Fruit fly (Drosophila melanogaster): ENCODE data around the gene Septin1.
A peak's percentile ranks its signal among the peaks of the same experiment; 100 is the strongest.

The Septin1 gene

DNA sequence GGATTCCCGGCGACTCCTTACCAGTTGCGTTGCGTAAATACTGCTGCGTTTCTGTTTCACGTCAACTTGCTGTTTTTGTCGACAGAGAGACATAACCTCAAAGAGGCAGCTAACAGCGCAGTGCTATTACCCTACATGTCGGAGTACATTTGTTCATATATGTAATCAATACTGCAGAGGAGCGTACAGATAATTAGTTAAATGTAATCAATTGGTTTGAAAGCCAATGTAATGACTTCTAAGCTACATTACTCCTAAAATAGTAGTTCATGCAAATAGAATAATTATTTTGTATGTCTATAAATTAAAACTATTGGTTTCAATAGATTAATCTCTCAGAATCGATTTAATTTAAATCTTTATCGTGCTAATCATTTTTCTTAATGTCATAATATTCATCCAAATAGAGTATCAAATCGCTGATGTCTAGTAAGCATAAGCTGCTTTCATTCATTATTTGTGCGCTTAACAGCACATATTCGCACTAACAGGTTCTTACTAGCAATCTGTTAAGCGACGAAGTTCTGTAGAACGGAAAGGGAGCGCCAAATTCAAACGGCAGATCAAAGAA lies 38.8 kb upstream of the Septin1 start, which contains the start of the genes SLIRP1 and anox (continued):
- peak; percentile 72 for TF ChIP-seq H15 (GFP tag; IDR thresholded peaks at IDR 0.05)
- no peak for TF ChIP-seq yki (optimal IDR thresholded peaks at IDR 0.05)
- peak; percentile 34 for TF ChIP-seq CG8290 (GFP tag; optimal IDR thresholded peaks at IDR 0.05)
- peak; percentile 36 to 59 for TF ChIP-seq CG8290 (tag; optimal IDR thresholded peaks at IDR 0.05)
- peak; percentile 68 for TF ChIP-seq ssp (GFP tag; IDR thresholded peaks at IDR 0.05)
- no peak for TF ChIP-seq abd-A (tag; optimal IDR thresholded peaks at IDR 0.05)
- peak; percentile 77 for TF ChIP-seq CG10543 (GFP tag; optimal IDR thresholded peaks at IDR 0.05)
- peak; percentile 80 for TF ChIP-seq vvl (GFP tag; IDR thresholded peaks at IDR 0.05)
- peak; percentile 83 for TF ChIP-seq sug (tag; optimal IDR thresholded peaks at IDR 0.05)
- no peak for TF ChIP-seq CG42726 (GFP tag; IDR thresholded peaks at IDR 0.05; ENCODE audit: partially characterized antibody)
- peak; percentile 58 for TF ChIP-seq stc (GFP tag; IDR thresholded peaks at IDR 0.05)
- peak; percentile 80 for TF ChIP-seq CG3847 (GFP tag; IDR thresholded peaks at IDR 0.05)
- TF ChIP-seq CG3281 (GFP tag; optimal IDR thresholded peaks at IDR 0.05), result peak; percentile 88
- TF ChIP-seq Hr51 (GFP tag; optimal IDR thresholded peaks at IDR 0.05), result peak; percentile 39 to 92
- peak; percentile 81 for TF ChIP-seq Bteb2 (GFP tag; optimal IDR thresholded peaks at IDR 0.05)
- TF ChIP-seq sens (GFP tag), result peak; percentile 97
- peak; percentile 72 for TF ChIP-seq CG6683 (GFP tag; optimal IDR thresholded peaks at IDR 0.05)
- TF ChIP-seq otp (GFP tag; IDR thresholded peaks at IDR 0.05), result no peak
- peak; percentile 95 for TF ChIP-seq CG2678 (tag; optimal IDR thresholded peaks at IDR 0.05)
- peak; percentile 44 for TF ChIP-seq Jarid2 (GFP tag; optimal IDR thresholded peaks at IDR 0.05)
- TF ChIP-seq CG9932 (GFP tag; IDR thresholded peaks at IDR 0.05), result peak; percentile 86
- no peak for TF ChIP-seq Neu2 (GFP tag; optimal IDR thresholded peaks at IDR 0.05; ENCODE audit: borderline replicate concordance)
- TF ChIP-seq CG9797 (GFP tag; optimal IDR thresholded peaks at IDR 0.05), result peak; percentile 14
- TF ChIP-seq jing (GFP tag; optimal IDR thresholded peaks at IDR 0.05), result no peak
- TF ChIP-seq HLH4C (GFP tag; IDR thresholded peaks at IDR 0.05; ENCODE audit: partially characterized antibody), result no peak
- TF ChIP-seq crc (GFP tag; optimal IDR thresholded peaks at IDR 0.05), result peak; percentile 40
- TF ChIP-seq CG4360 (GFP tag; IDR thresholded peaks at IDR 0.05), result no peak
- TF ChIP-seq corto (GFP tag; optimal IDR thresholded peaks at IDR 0.05), result no peak
- peak; percentile 81 for TF ChIP-seq trh (GFP tag; optimal IDR thresholded peaks at IDR 0.05)
- TF ChIP-seq CG10147 (GFP tag; optimal IDR thresholded peaks at IDR 0.05), result peak; percentile 92
- no peak for TF ChIP-seq CG6175 (GFP tag; IDR thresholded peaks at IDR 0.05)
- 0 out of 2 replicates have a peak, but pooled peaks have one; percentile 47 for TF ChIP-seq CG11085 (GFP tag; IDR thresholded peaks at IDR 0.05)
- peak; percentile 28 for TF ChIP-seq CG10565 (GFP tag; optimal IDR thresholded peaks at IDR 0.05)
- TF ChIP-seq CG43689 (GFP tag; IDR thresholded peaks at IDR 0.05), result no peak
- TF ChIP-seq BtbVII (GFP tag; optimal IDR thresholded peaks at IDR 0.05), result peak; percentile 79
- peak; percentile 57 for TF ChIP-seq en (GFP tag; optimal IDR thresholded peaks at IDR 0.05)
- TF ChIP-seq Bdp1 (GFP tag; optimal IDR thresholded peaks at IDR 0.05), result peak; percentile 56
- peak; percentile 60 for TF ChIP-seq onecut (GFP tag; IDR thresholded peaks at IDR 0.05)
- TF ChIP-seq CG17328 (GFP tag; IDR thresholded peaks at IDR 0.05), result peak; percentile 64
- peak; percentile 89 for TF ChIP-seq CG4424 (GFP tag; optimal IDR thresholded peaks at IDR 0.05)
- TF ChIP-seq NC2α (GFP tag; optimal IDR thresholded peaks at IDR 0.05), result peak; percentile 69
- peak; percentile 93 for TF ChIP-seq CG18262 (tag; optimal IDR thresholded peaks at IDR 0.05)
- TF ChIP-seq chif (GFP tag; optimal IDR thresholded peaks at IDR 0.05), result peak; percentile 54 to 79
- peak; percentile 48; the same call in 1 of the 3 replicates for TF ChIP-seq ase (GFP tag; IDR thresholded peaks at IDR 0.05)
- TF ChIP-seq z (GFP tag; IDR thresholded peaks at IDR 0.05), result no peak
- no peak for TF ChIP-seq Asciz (GFP tag; optimal IDR thresholded peaks at IDR 0.05)
- TF ChIP-seq HLH3B (GFP tag; IDR thresholded peaks at IDR 0.05), result peak; percentile 73
- peak; percentile 35 for TF ChIP-seq Ets97D (GFP tag; optimal IDR thresholded peaks at IDR 0.05)
- TF ChIP-seq pnt (GFP tag; optimal IDR thresholded peaks at IDR 0.05), result peak; percentile 60
- TF ChIP-seq shn (GFP tag; optimal IDR thresholded peaks at IDR 0.05), result peak; percentile 84
- peak; percentile 35 for TF ChIP-seq CG13123 (GFP tag; optimal IDR thresholded peaks at IDR 0.05)

Data from whole organism, embryonic.